Fruit fly (Drosophila melanogaster): Measurements from ENCODE around the gene APC4.

DNA sequence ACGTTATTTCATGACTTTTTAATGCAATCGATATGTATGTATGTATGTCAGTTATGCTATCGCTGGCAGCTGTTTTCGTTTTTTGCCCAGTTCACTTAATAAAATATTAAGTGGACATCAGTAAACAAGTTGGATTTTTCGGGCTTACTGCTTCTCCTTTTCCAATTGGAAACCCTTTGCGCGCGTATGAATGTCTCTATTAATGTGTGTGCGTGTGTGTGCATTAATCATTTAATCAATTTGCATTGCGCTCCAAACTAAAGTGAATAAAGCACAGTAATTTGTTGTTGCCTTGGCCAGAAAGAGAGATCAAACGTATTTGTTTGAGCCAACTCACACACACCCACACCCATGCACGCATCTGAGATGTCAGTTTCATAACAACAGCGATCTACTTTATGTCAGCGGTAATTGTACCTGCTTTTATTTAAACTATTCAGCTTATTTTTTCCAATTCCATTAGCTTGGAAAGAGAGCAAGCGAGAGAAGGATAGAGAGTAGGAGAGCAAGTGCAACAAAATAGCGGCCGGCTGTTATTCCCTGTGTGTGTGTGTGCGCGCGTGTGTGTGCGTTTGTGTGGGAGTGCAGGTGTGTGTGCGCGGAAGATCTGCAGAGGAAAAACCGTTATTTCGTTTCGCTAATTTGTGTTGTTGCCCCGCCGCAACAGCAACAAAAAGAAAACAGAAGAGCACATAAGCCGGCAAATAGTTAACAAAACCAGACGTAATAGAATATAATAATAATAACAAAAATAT, 27.6 kb downstream of the APC4 start:
- no peak for TF ChIP-seq CG8478 (optimal IDR thresholded peaks at IDR 0.05)
- no peak for TF ChIP-seq CTCF (optimal IDR thresholded peaks at IDR 0.05)
